Worm (Caenorhabditis elegans) whole organism, L1 larva: ENCODE results near the gene pas-2.
A peak's percentile ranks its signal among the peaks of the same experiment; 100 is the strongest.

Experiments used
- aly-2 ChIP-seq: fragments of 150-350 bp; optimal IDR thresholded peaks from 2 replicates; lab custom pipeline; 2014; ENCODE audit warnings: missing biosample characterization, missing genetic modification characterization
- blmp-1 ChIP-seq: fragments of 150-350 bp; optimal IDR thresholded peaks from 2 replicates; lab custom pipeline; 2014; ENCODE audit warnings: missing biosample characterization, missing genetic modification characterization
- ceh-63 ChIP-seq: fragments of 200-800 bp; sonication (Bioruptor generic); optimal IDR thresholded peaks from 2 replicates; lab custom pipeline; 2018; ENCODE audit warnings: mild to moderate bottlenecking, missing genetic modification characterization, missing compliant biosample characterization
- dpl-1 ChIP-seq, 3 experiments: fragments of 150-350 bp in 2 of 3; sonication (generic microtip) in 1 of 3; optimal IDR thresholded peaks; 2 replicates each; lab custom pipeline; 2014 to 2017; ENCODE audit warnings: missing biosample characterization in 3 of 3, missing genetic modification characterization in 3 of 3, missing genetic modification reagents in 3 of 3
- efl-1 ChIP-seq, 4 experiments: fragments of 150-350 bp; optimal IDR thresholded peaks in 3 of 4; peaks in 1 of 4; 1 replicate in 1 of 4; 2 replicates in 3 of 4; lab custom pipeline; 2014; ENCODE audit warnings: missing biosample characterization in 2 of 4, missing genetic modification characterization in 2 of 4, missing genetic modification reagents in 2 of 4
- elt-2 ChIP-seq: sonication (generic microtip); optimal IDR thresholded peaks from 2 replicates; lab custom pipeline; 2016; ENCODE audit warnings: missing genetic modification characterization, mild to moderate bottlenecking, inconsistent platforms, missing compliant biosample characterization, missing genetic modification reagents
- tbx-2 ChIP-seq: sonication (generic microtip); optimal IDR thresholded peaks from 2 replicates; lab custom pipeline; 2016; ENCODE audit warnings: missing genetic modification characterization, missing compliant biosample characterization
- unc-62 ChIP-seq: fragments of 150-350 bp; optimal IDR thresholded peaks from 2 replicates; lab custom pipeline; 2014; ENCODE audit warnings: missing biosample characterization, missing genetic modification reagents, missing genetic modification characterization

DNA sequence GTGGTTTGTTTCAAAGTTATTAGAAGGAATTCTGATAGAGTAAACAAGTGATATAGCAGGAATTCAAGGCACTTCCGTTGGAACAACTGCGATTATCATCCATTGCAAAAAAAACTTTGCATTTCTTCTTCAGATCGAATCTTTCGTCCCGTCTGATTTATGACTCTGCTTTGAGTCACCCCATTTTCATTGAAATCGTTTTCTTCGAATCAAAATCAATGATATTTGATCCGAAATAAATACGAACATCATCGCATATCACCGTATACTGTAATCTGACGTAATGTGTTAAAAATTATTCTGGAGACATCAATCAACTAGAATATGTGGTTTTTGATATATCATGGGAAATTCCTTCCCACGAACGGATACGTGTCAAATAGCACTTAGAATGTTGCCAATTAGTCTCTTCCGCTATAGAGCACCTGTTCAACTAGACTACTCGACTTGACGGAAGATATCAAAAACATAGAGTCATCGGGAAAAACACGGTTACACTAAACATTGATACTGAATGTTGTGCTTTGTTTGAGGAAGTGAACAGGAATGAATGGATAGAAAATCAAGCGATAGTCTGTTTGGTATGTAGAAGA lies 39.2 kb upstream of the pas-2 start:
- TF ChIP-seq blmp-1: peak; percentile 20
- no peak for TF ChIP-seq dpl-1 (GFP tag; optimal IDR thresholded peaks at IDR 0.05; lab: Kevin White, UChicago)
- TF ChIP-seq ceh-63 (GFP tag; lab: Kevin White, UChicago): no peak
- TF ChIP-seq aly-2: no peak
- no peak for TF ChIP-seq unc-62 (GFP tag; lab: Kevin White, UChicago)
- TF ChIP-seq tbx-2 (tag; lab: Kevin White, UChicago): no peak
- no peak for TF ChIP-seq elt-2 (tag; lab: Kevin White, UChicago)
- TF ChIP-seq efl-1 (optimal IDR thresholded peaks at IDR 0.05; lab: Kevin White, UChicago): no peak
- TF ChIP-seq efl-1 (GFP tag; optimal IDR thresholded peaks at IDR 0.05 in 1 of 2; lab: Kevin White, UChicago): no peak
